Fruit fly (Drosophila melanogaster) whole organism, wandering third instar larva: Measurements from ENCODE around the gene CG43088.

Source experiments
- CG32264 ChIP-seq: fragments of 200-800 bp; sonication (Bioruptor generic); optimal IDR thresholded peaks from 2 replicates; lab custom pipeline; 2016; ENCODE audit warnings: missing biosample characterization, missing genetic modification characterization
- CG9705 ChIP-seq: fragments of 200-800 bp; sonication (Bioruptor generic); optimal IDR thresholded peaks from 2 replicates; lab custom pipeline; 2018; ENCODE audit warnings: missing biosample characterization, mild to moderate bottlenecking, missing genetic modification characterization
- Dfd ChIP-seq: fragments of >200 bp; optimal IDR thresholded peaks from 2 replicates; lab custom pipeline; 2017; ENCODE audit warnings: missing biosample characterization, missing genetic modification characterization
- GATAd ChIP-seq: sonication (Bioruptor generic); optimal IDR thresholded peaks from 2 replicates; lab custom pipeline; 2016; ENCODE audit warnings: missing biosample characterization, missing genetic modification characterization
- Jra ChIP-seq: sonication (Bioruptor generic); optimal IDR thresholded peaks from 2 replicates; lab custom pipeline; 2016; ENCODE audit warnings: missing biosample characterization, missing genetic modification characterization
- br ChIP-seq: fragments of 200-800 bp; sonication (Bioruptor generic); optimal IDR thresholded peaks from 2 replicates; lab custom pipeline; 2016; ENCODE audit warnings: missing biosample characterization, missing genetic modification characterization
- ey ChIP-seq: fragments of 200-800 bp; sonication (Bioruptor generic); optimal IDR thresholded peaks from 2 replicates; lab custom pipeline; 2016; ENCODE audit warnings: missing biosample characterization, missing genetic modification characterization
- h ChIP-seq: fragments of 200-800 bp; sonication (Bioruptor generic); optimal IDR thresholded peaks from 3 replicates; lab custom pipeline; 2016; ENCODE audit warnings: missing biosample characterization, mild to moderate bottlenecking, missing genetic modification characterization
- usp ChIP-seq: fragments of >200 bp; optimal IDR thresholded peaks from 2 replicates; lab custom pipeline; 2017; ENCODE audit warnings: missing biosample characterization, missing genetic modification characterization
- woc ChIP-seq: sonication (Bioruptor generic); optimal IDR thresholded peaks from 2 replicates; lab custom pipeline; 2016; ENCODE audit warnings: missing biosample characterization, mild to moderate bottlenecking, missing genetic modification characterization

DNA sequence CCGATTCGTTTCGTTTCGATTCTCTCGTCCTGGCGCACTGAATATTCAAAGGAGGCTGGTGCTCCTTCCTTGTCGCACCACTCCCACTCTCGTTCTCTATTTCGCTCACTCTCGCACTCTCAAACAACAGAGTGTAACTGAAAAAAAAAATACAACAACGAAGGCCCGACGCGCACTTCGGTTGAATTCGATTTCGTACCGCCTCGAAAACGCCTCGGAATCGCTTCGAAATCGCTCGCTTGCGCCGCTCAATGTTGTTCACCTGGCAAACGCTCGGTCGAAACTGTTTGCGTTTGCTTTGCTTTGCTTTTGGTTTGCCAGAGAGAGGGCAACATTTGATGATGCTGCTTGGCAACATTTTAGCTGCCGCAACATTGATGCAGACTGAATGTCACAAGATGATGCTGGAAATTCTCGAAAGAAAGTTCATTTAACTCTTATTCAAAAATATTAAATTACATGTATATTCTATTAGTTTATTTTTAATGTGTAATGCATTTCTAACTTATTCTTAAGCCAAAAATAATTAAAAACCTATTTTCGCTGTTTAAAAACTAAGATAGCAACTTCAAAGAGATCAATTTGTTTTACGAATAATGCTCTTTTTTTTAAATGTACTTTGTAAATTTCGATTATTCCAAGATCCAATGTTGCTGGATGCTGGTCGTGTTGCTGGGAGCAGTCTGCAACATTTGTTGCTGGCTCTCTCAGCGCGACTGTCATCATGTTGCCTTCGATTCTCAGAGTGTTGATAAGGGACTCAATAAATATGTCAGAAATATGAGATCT lies 47.1 kb downstream of the CG43088 start, which contains the start of gene NetB:
- TF ChIP-seq usp (GFP tag; lab: Kevin White, UChicago) (no peak), Jra (no peak), woc (GFP tag; lab: Kevin White, UChicago) (no peak), CG9705 (no peak), CG32264 (GFP tag; lab: Kevin White, UChicago) (no peak), ey (GFP tag; lab: Kevin White, UChicago) (no peak), Dfd (GFP tag; lab: Kevin White, UChicago) (no peak), br (GFP tag; lab: Kevin White, UChicago) (no peak), GATAd (GFP tag; lab: Kevin White, UChicago) (no peak), h (GFP tag; lab: Kevin White, UChicago) (no peak)
